Fruit fly (Drosophila melanogaster): ENCODE measurements around the gene CG34299.
A peak's percentile ranks its signal among the peaks of the same experiment; 100 is the strongest.

The CG34299 gene

DNA sequence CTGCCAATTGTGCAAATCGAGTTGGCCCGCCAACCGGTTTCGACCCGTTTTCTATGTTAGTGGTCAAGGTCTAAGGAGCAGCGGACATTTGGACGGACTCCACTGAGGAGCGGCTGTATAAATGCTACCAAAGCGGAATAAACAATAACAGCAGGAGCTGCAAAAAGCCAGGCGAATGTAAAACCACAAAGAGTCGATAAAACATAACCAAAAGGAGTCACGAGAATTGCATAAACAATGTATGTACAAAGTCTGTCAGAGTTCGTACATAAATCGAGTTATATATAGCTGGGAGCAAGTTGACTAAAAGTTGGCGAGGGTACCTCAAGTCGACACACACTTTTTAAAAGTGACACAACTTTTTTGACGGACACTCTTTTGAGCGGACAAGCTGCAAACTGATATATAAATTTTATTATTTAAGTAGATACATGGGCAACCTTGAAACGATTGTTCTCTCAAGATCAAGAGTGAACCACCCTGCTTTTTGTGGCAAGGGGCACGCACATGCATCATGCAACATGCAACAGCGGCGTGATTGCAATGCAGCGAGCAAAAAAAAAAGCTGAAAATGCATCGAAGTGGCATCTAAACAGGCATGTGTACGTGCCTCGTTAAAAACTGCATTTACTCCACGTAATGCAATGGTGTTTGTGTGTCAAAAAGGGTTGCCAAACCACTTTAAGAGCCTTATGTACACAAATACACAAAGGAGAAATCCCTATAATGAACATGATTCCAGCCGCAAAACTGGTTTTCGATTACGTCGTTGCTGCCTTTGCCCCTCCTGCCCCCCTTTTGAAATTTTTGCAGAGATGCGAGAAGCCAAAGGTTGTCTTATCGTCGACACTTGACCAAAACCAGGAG is 6.1 kb downstream of the CG34299 start (continued):
- TF ChIP-seq Rfx (GFP tag; IDR thresholded peaks at IDR 0.05) (no peak), scrt (GFP tag; optimal IDR thresholded peaks at IDR 0.05) (no peak), mld (GFP tag; IDR thresholded peaks at IDR 0.05; ENCODE audit: partially characterized antibody) (no peak), eve (GFP tag; optimal IDR thresholded peaks at IDR 0.05) (peak in 1 of 2 experiments; percentile 24), CG17802 (tag; optimal IDR thresholded peaks at IDR 0.05) (no peak), CG8089 (GFP tag; optimal IDR thresholded peaks at IDR 0.05) (no peak), CG14860 (GFP tag; IDR thresholded peaks at IDR 0.05; ENCODE audit: partially characterized antibody) (no peak), usp (GFP tag; optimal IDR thresholded peaks at IDR 0.05) (no peak), prd (optimal IDR thresholded peaks at IDR 0.05) (no peak), prd (GFP tag; IDR thresholded peaks at IDR 0.05) (peak; percentile 53; the same call in 2 of the 3 replicates), Scr (GFP tag; IDR thresholded peaks at IDR 0.05; ENCODE audit: partially characterized antibody) (no peak), Dll (GFP tag; IDR thresholded peaks at IDR 0.05; ENCODE audit: partially characterized antibody) (no peak), CG10543 (GFP tag; optimal IDR thresholded peaks at IDR 0.05) (no peak), inv (GFP tag; IDR thresholded peaks at IDR 0.05; ENCODE audit: partially characterized antibody) (no peak), sima (GFP tag; optimal IDR thresholded peaks at IDR 0.05) (no peak), bsh (GFP tag; optimal IDR thresholded peaks at IDR 0.05) (peak; percentile 61 to 97), CG11695 (GFP tag; IDR thresholded peaks at IDR 0.05) (no peak), CG31388 (GFP tag; optimal IDR thresholded peaks at IDR 0.05) (no peak), tx (GFP tag; optimal IDR thresholded peaks at IDR 0.05) (no peak), fru (optimal IDR thresholded peaks at IDR 0.05) (no peak), zen2 (GFP tag; IDR thresholded peaks at IDR 0.05; ENCODE audit: partially characterized antibody) (no peak), GATAe (GFP tag; conservative IDR thresholded peaks at IDR 0.05) (no peak), CG9817 (tag; optimal IDR thresholded peaks at IDR 0.05) (no peak), CG2129 (GFP tag; IDR thresholded peaks at IDR 0.05; ENCODE audit: partially characterized antibody) (no peak), dimm (GFP tag; IDR thresholded peaks at IDR 0.05) (no peak), CG10959 (GFP tag; IDR thresholded peaks at IDR 0.05) (no peak), Doc3 (GFP tag; IDR thresholded peaks at IDR 0.05; ENCODE audit: partially characterized antibody) (no peak), CG11456 (GFP tag; IDR thresholded peaks at IDR 0.05) (no peak), CG31224 (GFP tag; IDR thresholded peaks at IDR 0.05) (no peak), ems (GFP tag; optimal IDR thresholded peaks at IDR 0.05) (no peak), insv (GFP tag; optimal IDR thresholded peaks at IDR 0.05) (no peak), nom (GFP tag; optimal IDR thresholded peaks at IDR 0.05) (peak; percentile 96), Eip74EF (GFP tag; optimal IDR thresholded peaks at IDR 0.05) (no peak), CG33213 (GFP tag; optimal IDR thresholded peaks at IDR 0.05) (no peak), stwl (tag; optimal IDR thresholded peaks at IDR 0.05) (peak; percentile 4), ind (GFP tag; optimal IDR thresholded peaks at IDR 0.05) (no peak), CTCF (GFP tag; optimal IDR thresholded peaks at IDR 0.05) (no peak), MTF-1 (GFP tag; optimal IDR thresholded peaks at IDR 0.05; ENCODE audit: borderline replicate concordance) (no peak), zfh1 (GFP tag; IDR thresholded peaks at IDR 0.05) (peak; percentile 72), unpg (GFP tag; optimal IDR thresholded peaks at IDR 0.05) (peak; percentile 21), CG3726 (GFP tag; IDR thresholded peaks at IDR 0.05) (no peak), repo (GFP tag; optimal IDR thresholded peaks at IDR 0.05) (no peak), Usf (GFP tag; optimal IDR thresholded peaks at IDR 0.05) (no peak), Hr3 (GFP tag; optimal IDR thresholded peaks at IDR 0.05) (no peak), cg (GFP tag; optimal IDR thresholded peaks at IDR 0.05) (no peak), CG12219 (GFP tag; optimal IDR thresholded peaks at IDR 0.05) (peak; percentile 1), kah (GFP tag; optimal IDR thresholded peaks at IDR 0.05) (no peak), vfl (GFP tag; optimal IDR thresholded peaks at IDR 0.05) (no peak)

Measured in whole organism, embryonic.